Fruit fly (Drosophila melanogaster) whole organism, embryonic: ENCODE results near the gene Art1.
A peak's percentile ranks its signal among the peaks of the same experiment; 100 is the strongest.

Experiments used
- Atf3 ChIP-seq: fragments of 200-800 bp; sonication (Bioruptor generic); optimal IDR thresholded peaks from 3 replicates; lab custom pipeline; 2016; ENCODE audit warnings: missing biosample characterization, missing genetic modification characterization
- CG10543 ChIP-seq: fragments of 200-800 bp; sonication (Bioruptor generic); optimal IDR thresholded peaks from 3 replicates; lab custom pipeline; 2017; ENCODE audit warnings: missing biosample characterization, mild to moderate bottlenecking, missing genetic modification characterization, moderate library complexity
- CG10565 ChIP-seq: fragments of 200-800 bp; sonication (Bioruptor generic); optimal IDR thresholded peaks from 3 replicates; lab custom pipeline; 2016; ENCODE audit warnings: missing biosample characterization, mild to moderate bottlenecking, missing genetic modification characterization
- CG10979 ChIP-seq: fragments of 200-800 bp; sonication (Bioruptor generic); optimal IDR thresholded peaks from 2 replicates; lab custom pipeline; 2018; ENCODE audit warnings: missing biosample characterization, mild to moderate bottlenecking, missing genetic modification characterization, moderate library complexity
- CG11093 ChIP-seq: fragments of 200-800 bp; sonication (Bioruptor generic); IDR thresholded peaks from 3 replicates; pipeline ENCODE4 v1.3.6; 2022; ENCODE audit warnings: missing biosample characterization, missing genetic modification characterization
- CG12155 ChIP-seq: fragments of 200-800 bp; sonication (Bioruptor generic); optimal IDR thresholded peaks from 3 replicates; lab custom pipeline; 2016; ENCODE audit warnings: missing biosample characterization, missing genetic modification characterization
- CG12744 ChIP-seq: fragments of 200-800 bp; sonication (Bioruptor generic); optimal IDR thresholded peaks from 2 replicates; lab custom pipeline; 2016; ENCODE audit warnings: missing biosample characterization, missing genetic modification characterization
- CG13123 ChIP-seq: fragments of 200-800 bp; sonication (Bioruptor generic); optimal IDR thresholded peaks from 2 replicates; lab custom pipeline; 2016; ENCODE audit warnings: missing biosample characterization, missing genetic modification characterization
- CG15011 ChIP-seq: fragments of 200-800 bp; sonication (Bioruptor generic); optimal IDR thresholded peaks from 3 replicates; lab custom pipeline; 2018; ENCODE audit warnings: missing biosample characterization, mild to moderate bottlenecking, missing genetic modification characterization
- CG1603 ChIP-seq: fragments of 200-800 bp; sonication (Bioruptor generic); optimal IDR thresholded peaks from 2 replicates; lab custom pipeline; 2019; ENCODE audit warnings: missing biosample characterization, mild to moderate bottlenecking, missing genetic modification characterization, moderate library complexity
- CG2129 ChIP-seq: fragments of 200-800 bp; sonication (Bioruptor generic); IDR thresholded peaks from 2 replicates; pipeline ENCODE4 v1.3.6; 2022; ENCODE audit warnings: missing biosample characterization, missing genetic modification characterization; ENCODE audit not compliant: partially characterized antibody
- CG30403 ChIP-seq: fragments of 200-800 bp; sonication (Bioruptor generic); optimal IDR thresholded peaks from 3 replicates; lab custom pipeline; 2016; ENCODE audit warnings: missing biosample characterization, missing genetic modification characterization
- CG3838 ChIP-seq: fragments of 200-800 bp; sonication (Bioruptor generic); optimal IDR thresholded peaks from 3 replicates; lab custom pipeline; 2016; ENCODE audit warnings: missing biosample characterization, missing genetic modification characterization
- CG3847 ChIP-seq: fragments of 200-800 bp; sonication (Bioruptor generic); IDR thresholded peaks from 2 replicates; pipeline ENCODE4 v1.3.6; 2022; ENCODE audit warnings: missing biosample characterization, missing genetic modification characterization
- CG4360 ChIP-seq: fragments of 200-800 bp; sonication (Bioruptor generic); IDR thresholded peaks from 2 replicates; pipeline ENCODE4 v1.3.6; 2022; ENCODE audit warnings: missing biosample characterization, missing genetic modification characterization
- CG43689 ChIP-seq: fragments of 200-800 bp; sonication (Bioruptor generic); IDR thresholded peaks from 2 replicates; pipeline ENCODE4 v1.3.6; 2022; ENCODE audit warnings: missing biosample characterization, missing genetic modification characterization
- CG4707 ChIP-seq: fragments of 200-800 bp; sonication (Bioruptor generic); optimal IDR thresholded peaks from 2 replicates; lab custom pipeline; 2018; ENCODE audit warnings: missing biosample characterization, mild to moderate bottlenecking, missing genetic modification characterization, moderate library complexity
- CG6272 ChIP-seq: fragments of 200-800 bp; sonication (Bioruptor generic); IDR thresholded peaks from 2 replicates; pipeline ENCODE4 v1.3.6; 2022; ENCODE audit warnings: missing biosample characterization, missing genetic modification characterization
- CG6765 ChIP-seq: fragments of 200-800 bp; sonication (Bioruptor generic); optimal IDR thresholded peaks from 3 replicates; lab custom pipeline; 2017; ENCODE audit warnings: missing biosample characterization, mild to moderate bottlenecking, missing genetic modification characterization
- CG6813 ChIP-seq: fragments of 200-800 bp; sonication (Bioruptor generic); optimal IDR thresholded peaks from 2 replicates; lab custom pipeline; 2017; ENCODE audit warnings: missing biosample characterization, missing genetic modification characterization, mild to moderate bottlenecking, moderate library complexity, missing genetic modification reagents
- CG8388 ChIP-seq: fragments of 200-800 bp; sonication (Bioruptor generic); optimal IDR thresholded peaks from 2 replicates; lab custom pipeline; 2019; ENCODE audit warnings: missing biosample characterization, mild to moderate bottlenecking, missing genetic modification characterization, moderate library complexity
- CG8924 ChIP-seq: fragments of 200-800 bp; optimal IDR thresholded peaks from 3 replicates; lab custom pipeline; 2019; ENCODE audit warnings: missing biosample characterization, mild to moderate bottlenecking, missing genetic modification characterization, moderate library complexity
- Dp ChIP-seq: fragments of 200-800 bp; sonication (Bioruptor generic); optimal IDR thresholded peaks from 2 replicates; lab custom pipeline; 2018; ENCODE audit warnings: missing biosample characterization, mild to moderate bottlenecking, missing genetic modification characterization, moderate library complexity
- Drgx ChIP-seq: fragments of 200-800 bp; sonication (Bioruptor generic); IDR thresholded peaks from 2 replicates; pipeline ENCODE4 v1.3.6; 2022; ENCODE audit warnings: missing biosample characterization, missing genetic modification characterization
- Ets65A ChIP-seq: fragments of 200-800 bp; sonication (Bioruptor generic); peaks from one replicate; lab custom pipeline; 2016; ENCODE audit warnings: missing biosample characterization, missing genetic modification characterization
- GATAe ChIP-seq: fragments of 200-800 bp; sonication (Bioruptor generic); conservative IDR thresholded peaks from 2 replicates; pipeline ENCODE4 v1.3.6; 2022; ENCODE audit warnings: missing biosample characterization, missing genetic modification characterization
- HmgZ ChIP-seq: fragments of 200-800 bp; sonication (Bioruptor generic); optimal IDR thresholded peaks from 2 replicates; lab custom pipeline; 2018; ENCODE audit warnings: missing biosample characterization, mild to moderate bottlenecking, missing genetic modification characterization
- Hsf ChIP-seq: fragments of 200-800 bp; sonication (Bioruptor generic); optimal IDR thresholded peaks from 3 replicates; lab custom pipeline; 2016; ENCODE audit warnings: missing biosample characterization, missing genetic modification characterization
- Med ChIP-seq: fragments of 200-800 bp; sonication (Bioruptor generic); peaks from one replicate; lab custom pipeline; 2016; ENCODE audit warnings: missing biosample characterization, missing genetic modification characterization, mild to moderate bottlenecking, inconsistent platforms, moderate library complexity
- Pdp1 ChIP-seq, 2 experiments: fragments of 200-800 bp; sonication (Bioruptor generic); optimal IDR thresholded peaks; 3 replicates each; lab custom pipeline; 2016; ENCODE audit warnings: missing biosample characterization in 2 of 2, missing genetic modification characterization in 2 of 2, mild to moderate bottlenecking in 1 of 2, moderate library complexity in 1 of 2
- Usf ChIP-seq: fragments of 200-800 bp; sonication (Bioruptor generic); optimal IDR thresholded peaks from 2 replicates; lab custom pipeline; 2017; ENCODE audit warnings: missing genotype, missing biosample characterization, missing genetic modification characterization
- bbx ChIP-seq: fragments of 200-800 bp; sonication (Bioruptor generic); IDR thresholded peaks from 2 replicates; pipeline ENCODE4 v1.3.6; 2022; ENCODE audit warnings: missing biosample characterization, missing genetic modification characterization; ENCODE audit not compliant: partially characterized antibody
- bsh ChIP-seq, 2 experiments: fragments of 200-800 bp; sonication (Bioruptor generic); optimal IDR thresholded peaks; 2 replicates each; lab custom pipeline; 2017 to 2018; ENCODE audit warnings: mild to moderate bottlenecking in 2 of 2, missing biosample characterization in 2 of 2, missing genetic modification characterization in 2 of 2, moderate library complexity in 1 of 2
- btn ChIP-seq: fragments of 200-800 bp; sonication (Bioruptor generic); optimal IDR thresholded peaks from 2 replicates; lab custom pipeline; 2016; ENCODE audit warnings: missing biosample characterization, missing genetic modification characterization
- corto ChIP-seq: fragments of 200-800 bp; sonication (Bioruptor generic); optimal IDR thresholded peaks from 2 replicates; lab custom pipeline; 2016; ENCODE audit warnings: missing biosample characterization, mild to moderate bottlenecking, missing genetic modification characterization, moderate library complexity
- dan ChIP-seq: fragments of 200-800 bp; sonication (Bioruptor generic); IDR thresholded peaks from 2 replicates; pipeline ENCODE4 v1.3.6; 2022; ENCODE audit warnings: missing biosample characterization, missing genetic modification characterization
- dmrt11E ChIP-seq: fragments of 200-800 bp; sonication (Bioruptor generic); optimal IDR thresholded peaks from 3 replicates; lab custom pipeline; 2018; ENCODE audit warnings: missing biosample characterization, mild to moderate bottlenecking, missing genetic modification characterization, moderate library complexity
- kni ChIP-seq: fragments of 200-800 bp; sonication (Bioruptor generic); optimal IDR thresholded peaks from 3 replicates; lab custom pipeline; 2017; ENCODE audit warnings: mild to moderate bottlenecking, missing biosample characterization, missing genetic modification reagents, missing genetic modification characterization
- lbe ChIP-seq: fragments of 200-800 bp; sonication (Bioruptor generic); optimal IDR thresholded peaks from 2 replicates; lab custom pipeline; 2016; ENCODE audit warnings: missing biosample characterization, mild to moderate bottlenecking, missing genetic modification characterization
- mirr ChIP-seq: fragments of 200-800 bp; sonication (Bioruptor generic); optimal IDR thresholded peaks from 3 replicates; lab custom pipeline; 2018; ENCODE audit warnings: missing biosample characterization, mild to moderate bottlenecking, missing genetic modification characterization
- nom ChIP-seq: fragments of 200-800 bp; sonication (Bioruptor generic); optimal IDR thresholded peaks from 2 replicates; lab custom pipeline; 2017; ENCODE audit warnings: missing biosample characterization, missing genetic modification characterization, mild to moderate bottlenecking, moderate library complexity, missing genetic modification reagents
- prd ChIP-seq, 3 experiments: fragments of >200 bp in 2 of 3; fragments of 200-800 bp in 1 of 3; sonication (Bioruptor generic) in 1 of 3; optimal IDR thresholded peaks in 2 of 3; IDR thresholded peaks in 1 of 3; 2 replicates in 2 of 3; 3 replicates in 1 of 3; pipeline versions ENCODE4 v1.3.6 to Lab custom; 2017 to 2022; ENCODE audit warnings: missing biosample characterization in 1 of 3, missing genetic modification characterization in 1 of 3
- ro ChIP-seq: fragments of 200-800 bp; sonication (Bioruptor generic); IDR thresholded peaks from 2 replicates; pipeline ENCODE4 v1.3.6; 2022; ENCODE audit warnings: missing biosample characterization, missing genetic modification characterization
- salm ChIP-seq: fragments of 200-800 bp; sonication (Bioruptor generic); optimal IDR thresholded peaks from 2 replicates; lab custom pipeline; 2018; ENCODE audit warnings: missing biosample characterization, mild to moderate bottlenecking, missing genetic modification characterization
- sd ChIP-seq: fragments of 200-800 bp; sonication (Bioruptor generic); optimal IDR thresholded peaks from 3 replicates; lab custom pipeline; 2018; ENCODE audit warnings: missing biosample characterization, mild to moderate bottlenecking, missing genetic modification characterization, moderate library complexity
- shn ChIP-seq: fragments of 200-800 bp; sonication (Bioruptor generic); optimal IDR thresholded peaks from 3 replicates; lab custom pipeline; 2016; ENCODE audit warnings: missing biosample characterization, missing genetic modification characterization
- stc ChIP-seq: fragments of 200-800 bp; sonication (Bioruptor generic); IDR thresholded peaks from 2 replicates; pipeline ENCODE4 v1.3.6; 2022; ENCODE audit warnings: missing biosample characterization, missing genetic modification characterization
- tin ChIP-seq: fragments of 200-800 bp; sonication (Bioruptor generic); optimal IDR thresholded peaks from 3 replicates; lab custom pipeline; 2016; ENCODE audit warnings: missing biosample characterization, missing genetic modification characterization
- wdn ChIP-seq: fragments of 200-800 bp; sonication (Bioruptor generic); IDR thresholded peaks from 2 replicates; pipeline ENCODE4 v1.3.6; 2022; ENCODE audit warnings: missing biosample characterization, missing genetic modification characterization

Art1 gene

dm6 chr3R:10836924-10837323, 48.9 kb upstream of the Art1 start (continued):
- no peak for TF ChIP-seq GATAe (GFP tag; lab: Robert Waterston, UW)
- no peak for TF ChIP-seq wdn (GFP tag; lab: Robert Waterston, UW)
- TF ChIP-seq Med (GFP tag; lab: Kevin White, UChicago) = peak; percentile 32

dm6 chr3R:10834893-10835292, 46.9 kb upstream of the Art1 start:
- TF ChIP-seq corto (GFP tag; lab: Kevin White, UChicago) (peak; percentile 97), shn (GFP tag; lab: Kevin White, UChicago) (no peak), bbx (GFP tag; lab: Robert Waterston, UW) (no peak), ro (GFP tag; lab: Robert Waterston, UW) (no peak), CG6813 (GFP tag; lab: Kevin White, UChicago) (no peak), CG15011 (no peak), CG6765 (GFP tag; lab: Kevin White, UChicago) (no peak), CG10543 (no peak), Usf (GFP tag; lab: Kevin White, UChicago) (no peak), btn (GFP tag; lab: Kevin White, UChicago) (no peak), nom (GFP tag; lab: Kevin White, UChicago) (peak; percentile 91), CG10979 (no peak), Ets65A (peak; percentile 19), Hsf (GFP tag; lab: Kevin White, UChicago) (no peak), stc (no peak), CG10565 (GFP tag; lab: Kevin White, UChicago) (no peak), CG2129 (GFP tag; lab: Robert Waterston, UW) (no peak), CG30403 (GFP tag; lab: Kevin White, UChicago) (no peak), kni (no peak), tin (GFP tag; lab: Kevin White, UChicago) (no peak), prd (optimal IDR thresholded peaks at IDR 0.05; lab: Kevin White, UChicago) (no peak), prd (GFP tag; IDR thresholded peaks at IDR 0.05; lab: Robert Waterston, UW) (peak; percentile 60; the same call in 2 of the 3 replicates), Drgx (GFP tag; lab: Robert Waterston, UW) (peak; percentile 96), CG8388 (no peak), dmrt11E (tag; lab: Kevin White, UChicago) (no peak), Pdp1 (GFP tag; optimal IDR thresholded peaks at IDR 0.05; lab: Kevin White, UChicago) (no peak), bsh (GFP tag; optimal IDR thresholded peaks at IDR 0.05; lab: Kevin White, UChicago) (peak in 1 of 2 experiments; percentile 93), CG12744 (GFP tag; lab: Kevin White, UChicago) (no peak), CG4707 (no peak), Dp (GFP tag; lab: Kevin White, UChicago) (no peak), CG6272 (no peak), mirr (GFP tag; lab: Kevin White, UChicago) (no peak), CG13123 (no peak), sd (no peak), CG8924 (tag; lab: Kevin White, UChicago) (no peak), CG11093 (GFP tag; lab: Robert Waterston, UW) (peak; percentile 16; the same call in 1 of the 3 replicates), CG12155 (GFP tag; lab: Kevin White, UChicago) (no peak), Med (GFP tag; lab: Kevin White, UChicago) (peak; percentile 28), lbe (GFP tag; lab: Kevin White, UChicago) (peak; percentile 96), CG43689 (GFP tag; lab: Robert Waterston, UW) (no peak), dan (GFP tag; lab: Robert Waterston, UW) (no peak), HmgZ (tag; lab: Kevin White, UChicago) (no peak), CG4360 (GFP tag; lab: Robert Waterston, UW) (no peak), salm (tag; lab: Kevin White, UChicago) (no peak), CG3847 (GFP tag; lab: Robert Waterston, UW) (no peak), Atf3 (GFP tag; lab: Kevin White, UChicago) (no peak), CG1603 (tag; lab: Kevin White, UChicago) (peak; percentile 25), CG3838 (GFP tag; lab: Kevin White, UChicago) (no peak)
